Fruit fly (Drosophila melanogaster) whole organism, embryonic: ENCODE results near the gene CG2256.

Experiments
- Bdp1 ChIP-seq: fragments of 200-800 bp; sonication (Bioruptor generic); optimal IDR thresholded peaks from 3 replicates; lab custom pipeline; 2016; ENCODE audit warnings: missing biosample characterization, missing genetic modification characterization
- CG10274 ChIP-seq: fragments of 200-800 bp; sonication (Bioruptor generic); optimal IDR thresholded peaks from 3 replicates; lab custom pipeline; 2017; ENCODE audit warnings: missing biosample characterization, mild to moderate bottlenecking, missing genetic modification characterization
- CG10654 ChIP-seq: fragments of 200-800 bp; sonication (Bioruptor generic); optimal IDR thresholded peaks from 2 replicates; lab custom pipeline; 2016; ENCODE audit warnings: missing biosample characterization, missing genetic modification characterization
- CG11398 ChIP-seq: fragments of 200-800 bp; sonication (Bioruptor generic); optimal IDR thresholded peaks from 2 replicates; lab custom pipeline; 2016; ENCODE audit warnings: missing biosample characterization, missing genetic modification characterization
- CG12769 ChIP-seq: fragments of 200-800 bp; sonication (Bioruptor generic); optimal IDR thresholded peaks from 2 replicates; lab custom pipeline; 2019; ENCODE audit warnings: missing biosample characterization, mild to moderate bottlenecking, missing genetic modification characterization, moderate library complexity
- CG13287 ChIP-seq: fragments of 200-800 bp; sonication (Bioruptor generic); IDR thresholded peaks from 2 replicates; pipeline ENCODE4 v1.3.6; 2022; ENCODE audit warnings: missing biosample characterization, missing genetic modification characterization; ENCODE audit not compliant: partially characterized antibody
- CG14014 ChIP-seq: fragments of 200-800 bp; sonication (Bioruptor generic); IDR thresholded peaks from 2 replicates; pipeline ENCODE4 v1.3.6; 2022; ENCODE audit warnings: missing biosample characterization, missing genetic modification characterization
- CG15011 ChIP-seq: fragments of 200-800 bp; sonication (Bioruptor generic); optimal IDR thresholded peaks from 3 replicates; lab custom pipeline; 2018; ENCODE audit warnings: missing biosample characterization, mild to moderate bottlenecking, missing genetic modification characterization
- CG15269 ChIP-seq: fragments of 200-800 bp; sonication (Bioruptor generic); optimal IDR thresholded peaks from 2 replicates; lab custom pipeline; 2018; ENCODE audit warnings: missing biosample characterization, mild to moderate bottlenecking, missing genetic modification characterization, moderate library complexity
- CG15514 ChIP-seq: fragments of 200-800 bp; sonication (Bioruptor generic); optimal IDR thresholded peaks from 3 replicates; lab custom pipeline; 2017; ENCODE audit warnings: missing biosample characterization, missing genetic modification characterization, mild to moderate bottlenecking, moderate library complexity, missing genetic modification reagents
- CG16863 ChIP-seq: fragments of 200-800 bp; sonication (Bioruptor generic); optimal IDR thresholded peaks from 3 replicates; lab custom pipeline; 2016; ENCODE audit warnings: missing biosample characterization, missing genetic modification characterization
- CG17568 ChIP-seq: fragments of 200-800 bp; sonication (Bioruptor generic); optimal IDR thresholded peaks from 2 replicates; lab custom pipeline; 2018; ENCODE audit warnings: missing biosample characterization, mild to moderate bottlenecking, missing genetic modification characterization, moderate library complexity
- CG18011 ChIP-seq: fragments of 200-800 bp; sonication (Bioruptor generic); optimal IDR thresholded peaks from 2 replicates; lab custom pipeline; 2017; ENCODE audit warnings: missing biosample characterization, missing genetic modification characterization, mild to moderate bottlenecking, moderate library complexity, missing genotype
- CG2116 ChIP-seq: fragments of 200-800 bp; sonication (Bioruptor generic); optimal IDR thresholded peaks from 3 replicates; lab custom pipeline; 2018; ENCODE audit warnings: missing biosample characterization, mild to moderate bottlenecking, missing genetic modification characterization
- CG2129 ChIP-seq: fragments of 200-800 bp; sonication (Bioruptor generic); IDR thresholded peaks from 2 replicates; pipeline ENCODE4 v1.3.6; 2022; ENCODE audit warnings: missing biosample characterization, missing genetic modification characterization; ENCODE audit not compliant: partially characterized antibody
- CG31388 ChIP-seq: fragments of 200-800 bp; sonication (Bioruptor generic); optimal IDR thresholded peaks from 2 replicates; lab custom pipeline; 2016; ENCODE audit warnings: missing biosample characterization, missing genetic modification characterization
- CG43689 ChIP-seq: fragments of 200-800 bp; sonication (Bioruptor generic); IDR thresholded peaks from 2 replicates; pipeline ENCODE4 v1.3.6; 2022; ENCODE audit warnings: missing biosample characterization, missing genetic modification characterization
- CG6689 ChIP-seq: fragments of 200-800 bp; sonication (Bioruptor generic); IDR thresholded peaks from 2 replicates; pipeline ENCODE4 v1.3.6; 2022; ENCODE audit warnings: missing biosample characterization, missing genetic modification characterization
- CG6765 ChIP-seq: fragments of 200-800 bp; sonication (Bioruptor generic); optimal IDR thresholded peaks from 3 replicates; lab custom pipeline; 2017; ENCODE audit warnings: missing biosample characterization, mild to moderate bottlenecking, missing genetic modification characterization
- CG7786 ChIP-seq: fragments of 200-800 bp; sonication (Bioruptor generic); optimal IDR thresholded peaks from 2 replicates; lab custom pipeline; 2016; ENCODE audit warnings: missing biosample characterization, missing genetic modification characterization
- CG8388 ChIP-seq: fragments of 200-800 bp; sonication (Bioruptor generic); optimal IDR thresholded peaks from 2 replicates; lab custom pipeline; 2019; ENCODE audit warnings: missing biosample characterization, mild to moderate bottlenecking, missing genetic modification characterization, moderate library complexity
- Chrac-16 ChIP-seq: fragments of 200-800 bp; sonication (Bioruptor generic); optimal IDR thresholded peaks from 3 replicates; lab custom pipeline; 2016; ENCODE audit warnings: missing biosample characterization, missing genetic modification characterization
- D19B ChIP-seq: fragments of 200-800 bp; sonication (Bioruptor generic); optimal IDR thresholded peaks from 2 replicates; lab custom pipeline; 2017; ENCODE audit warnings: missing biosample characterization, mild to moderate bottlenecking, missing genetic modification characterization
- Deaf1 ChIP-seq: fragments of 200-800 bp; optimal IDR thresholded peaks from 3 replicates; lab custom pipeline; 2019; ENCODE audit warnings: missing biosample characterization, mild to moderate bottlenecking, missing genetic modification characterization, moderate library complexity
- Ets65A ChIP-seq: fragments of 200-800 bp; sonication (Bioruptor generic); peaks from one replicate; lab custom pipeline; 2016; ENCODE audit warnings: missing biosample characterization, missing genetic modification characterization
- Hr51 ChIP-seq, 2 experiments: fragments of 200-800 bp; sonication (Bioruptor generic); optimal IDR thresholded peaks; 2 replicates in 1 of 2; 3 replicates in 1 of 2; lab custom pipeline; 2016 to 2018; ENCODE audit warnings: missing biosample characterization in 2 of 2, missing genetic modification characterization in 2 of 2, mild to moderate bottlenecking in 1 of 2, moderate library complexity in 1 of 2
- Kr ChIP-seq: fragments of 200-800 bp; sonication (Bioruptor generic); optimal IDR thresholded peaks from 2 replicates; lab custom pipeline; 2017; ENCODE audit warnings: missing biosample characterization, mild to moderate bottlenecking, missing genetic modification characterization
- Mrtf ChIP-seq: fragments of 200-800 bp; sonication (Bioruptor generic); IDR thresholded peaks from 3 replicates; pipeline ENCODE4 v1.3.6; 2022; ENCODE audit warnings: missing biosample characterization, missing genetic modification characterization
- NC2β ChIP-seq: fragments of 200-800 bp; sonication (Bioruptor generic); optimal IDR thresholded peaks from 2 replicates; lab custom pipeline; 2016; ENCODE audit warnings: missing biosample characterization, missing genetic modification characterization
- ac ChIP-seq: fragments of 200-800 bp; sonication (Bioruptor generic); optimal IDR thresholded peaks from 3 replicates; lab custom pipeline; 2017; ENCODE audit warnings: missing biosample characterization, mild to moderate bottlenecking, missing genetic modification characterization
- al ChIP-seq: fragments of 200-800 bp; sonication (Bioruptor generic); IDR thresholded peaks from 2 replicates; pipeline ENCODE4 v1.3.6; 2022; ENCODE audit warnings: missing biosample characterization, missing genetic modification characterization
- ap ChIP-seq: fragments of 200-800 bp; sonication (Bioruptor generic); IDR thresholded peaks from 2 replicates; pipeline ENCODE4 v1.3.6; 2022; ENCODE audit warnings: missing biosample characterization, missing genetic modification characterization
- bsh ChIP-seq, 2 experiments: fragments of 200-800 bp; sonication (Bioruptor generic); optimal IDR thresholded peaks; 2 replicates each; lab custom pipeline; 2017 to 2018; ENCODE audit warnings: mild to moderate bottlenecking in 2 of 2, missing biosample characterization in 2 of 2, missing genetic modification characterization in 2 of 2, moderate library complexity in 1 of 2
- cad ChIP-seq: fragments of >200 bp; optimal IDR thresholded peaks from 2 replicates; lab custom pipeline; 2017; ENCODE audit warnings: missing biosample characterization, missing genetic modification characterization
- chif ChIP-seq, 2 experiments: fragments of 200-800 bp; sonication (Bioruptor generic); optimal IDR thresholded peaks; 3 replicates each; lab custom pipeline; 2016; ENCODE audit warnings: missing biosample characterization in 2 of 2, missing genetic modification characterization in 2 of 2
- chm ChIP-seq: fragments of 200-800 bp; sonication (Bioruptor generic); IDR thresholded peaks from 2 replicates; pipeline ENCODE4 v1.3.6; 2022; ENCODE audit warnings: missing biosample characterization, missing genetic modification characterization
- dmrt11E ChIP-seq: fragments of 200-800 bp; sonication (Bioruptor generic); optimal IDR thresholded peaks from 3 replicates; lab custom pipeline; 2018; ENCODE audit warnings: missing biosample characterization, mild to moderate bottlenecking, missing genetic modification characterization, moderate library complexity
- en ChIP-seq: fragments of 200-800 bp; sonication (Bioruptor generic); optimal IDR thresholded peaks from 2 replicates; lab custom pipeline; 2016; ENCODE audit warnings: missing biosample characterization, missing genetic modification characterization
- fd102C ChIP-seq: fragments of 200-800 bp; sonication (Bioruptor generic); optimal IDR thresholded peaks from 2 replicates; lab custom pipeline; 2018; ENCODE audit warnings: missing biosample characterization, mild to moderate bottlenecking, missing genetic modification characterization, moderate library complexity
- gce ChIP-seq: fragments of 200-800 bp; sonication (Bioruptor generic); IDR thresholded peaks from 3 replicates; pipeline ENCODE4 v1.3.6; 2022; ENCODE audit warnings: missing biosample characterization, missing genetic modification characterization
- knrl ChIP-seq: fragments of 200-800 bp; sonication (Bioruptor generic); IDR thresholded peaks from 3 replicates; pipeline ENCODE4 v1.3.6; 2022; ENCODE audit warnings: missing biosample characterization, missing genetic modification characterization; ENCODE audit not compliant: partially characterized antibody
- lola ChIP-seq, 3 experiments: fragments of >200 bp in 2 of 3; fragments of 200-800 bp in 1 of 3; sonication (Bioruptor generic) in 1 of 3; optimal IDR thresholded peaks; 2 replicates each; lab custom pipeline; 2017 to 2019; ENCODE audit warnings: missing biosample characterization in 3 of 3, missing genetic modification characterization in 3 of 3, mild to moderate bottlenecking in 1 of 3, moderate library complexity in 1 of 3
- pros ChIP-seq: fragments of 200-800 bp; sonication (Bioruptor generic); optimal IDR thresholded peaks from 3 replicates; lab custom pipeline; 2019; ENCODE audit warnings: missing biosample characterization, mild to moderate bottlenecking, missing genetic modification characterization, moderate library complexity
- schlank ChIP-seq: fragments of 200-800 bp; sonication (Bioruptor generic); optimal IDR thresholded peaks from 2 replicates; lab custom pipeline; 2018; ENCODE audit warnings: missing biosample characterization, mild to moderate bottlenecking, missing genetic modification characterization
- slou ChIP-seq: fragments of 200-800 bp; sonication (Bioruptor generic); optimal IDR thresholded peaks from 3 replicates; lab custom pipeline; 2016; ENCODE audit warnings: missing biosample characterization, missing genetic modification characterization
- tin ChIP-seq: fragments of 200-800 bp; sonication (Bioruptor generic); optimal IDR thresholded peaks from 3 replicates; lab custom pipeline; 2016; ENCODE audit warnings: missing biosample characterization, missing genetic modification characterization
- wek ChIP-seq: fragments of 200-800 bp; sonication (Bioruptor generic); optimal IDR thresholded peaks from 3 replicates; lab custom pipeline; 2018; ENCODE audit warnings: missing biosample characterization, mild to moderate bottlenecking, missing genetic modification characterization, moderate library complexity
- wor ChIP-seq: fragments of 200-800 bp; sonication (Bioruptor generic); IDR thresholded peaks from 2 replicates; pipeline ENCODE4 v1.3.6; 2022; ENCODE audit warnings: missing biosample characterization, missing genetic modification characterization

Gene CG2256

DNA sequence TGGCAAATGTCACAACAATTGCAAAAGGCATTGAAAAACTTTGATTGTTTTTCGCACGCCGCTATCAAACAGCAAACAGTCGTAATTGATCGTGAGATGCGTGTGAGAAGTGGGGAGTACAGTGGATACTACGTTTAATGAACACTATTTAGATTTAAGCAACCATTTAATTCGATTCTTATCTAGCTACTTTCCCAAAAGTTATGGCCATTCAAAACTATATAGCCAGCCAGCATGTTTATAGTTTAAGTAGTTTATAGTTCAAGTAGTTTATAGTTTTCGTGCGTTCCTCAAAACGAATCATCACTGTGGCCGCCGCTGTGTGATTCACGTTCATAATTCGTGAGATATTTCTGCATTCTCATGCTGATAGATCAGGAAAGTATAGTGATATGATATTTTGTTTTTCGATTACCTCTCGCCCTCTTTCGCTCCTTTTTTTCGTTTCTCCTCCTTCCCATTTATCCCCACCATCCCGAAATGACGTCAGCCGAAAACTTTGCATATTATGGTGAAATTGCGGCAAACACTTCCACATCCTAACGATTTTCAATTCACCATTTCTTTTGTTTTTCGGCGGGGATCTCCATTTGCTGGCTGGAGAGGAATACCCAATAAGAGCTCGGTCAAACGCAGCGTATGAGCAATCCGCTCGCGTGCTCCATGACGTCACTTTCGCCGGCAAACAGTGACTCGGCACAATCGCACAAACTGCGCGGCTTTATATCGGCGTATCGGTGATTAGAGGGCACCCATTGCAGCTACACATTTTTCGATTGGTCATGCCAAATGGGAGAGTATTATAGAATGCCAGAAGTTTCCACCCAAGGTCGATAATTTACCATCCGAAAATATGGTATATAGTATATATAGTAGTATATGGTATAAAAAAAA lies 26.6 kb upstream of the CG2256 start (continued):
- TF ChIP-seq CG6689 (GFP tag; lab: Robert Waterston, UW) (0 out of 2 replicates have a peak, but pooled peaks have one; percentile 18), Chrac-16 (GFP tag; lab: Kevin White, UChicago) (peak; percentile 23), CG2116 (GFP tag; lab: Kevin White, UChicago) (no peak), slou (GFP tag; lab: Kevin White, UChicago) (no peak), CG15514 (GFP tag; lab: Kevin White, UChicago) (peak; percentile 67), chif (GFP tag; optimal IDR thresholded peaks at IDR 0.05; lab: Kevin White, UChicago) (peak in 1 of 2 experiments; percentile 5), CG2129 (no peak), NC2β (GFP tag; lab: Kevin White, UChicago) (no peak), CG10654 (no peak), CG8388 (peak; percentile 1), knrl (GFP tag; lab: Robert Waterston, UW) (no peak), chm (GFP tag; lab: Robert Waterston, UW) (no peak), CG31388 (GFP tag; lab: Kevin White, UChicago) (no peak), Kr (GFP tag; lab: Kevin White, UChicago) (no peak), wor (GFP tag; lab: Robert Waterston, UW) (no peak), schlank (peak; percentile 89), CG43689 (GFP tag; lab: Robert Waterston, UW) (no peak), dmrt11E (tag; lab: Kevin White, UChicago) (no peak), ap (GFP tag; lab: Robert Waterston, UW) (no peak), D19B (GFP tag; lab: Kevin White, UChicago) (peak; percentile 20), lola (GFP tag; optimal IDR thresholded peaks at IDR 0.05; lab: Kevin White, UChicago) (no peak), pros (GFP tag; lab: Kevin White, UChicago) (no peak), cad (GFP tag; lab: Kevin White, UChicago) (no peak), fd102C (GFP tag; lab: Kevin White, UChicago) (no peak), al (GFP tag; lab: Robert Waterston, UW) (peak; percentile 63; the same call in 1 of the 2 replicates), Deaf1 (peak; percentile 14), CG6765 (no peak), bsh (GFP tag; optimal IDR thresholded peaks at IDR 0.05; lab: Kevin White, UChicago) (peak in 1 of 2 experiments; percentile 18), CG15269 (tag; lab: Kevin White, UChicago) (peak; percentile 80), CG13287 (GFP tag; lab: Robert Waterston, UW) (no peak), gce (GFP tag; lab: Robert Waterston, UW) (no peak), Bdp1 (GFP tag; lab: Kevin White, UChicago) (no peak), CG14014 (peak; percentile 71), Hr51 (GFP tag; optimal IDR thresholded peaks at IDR 0.05; lab: Kevin White, UChicago) (peak in 1 of 2 experiments; percentile 66), en (GFP tag; lab: Kevin White, UChicago) (no peak), CG12769 (peak; percentile 91), CG7786 (GFP tag; lab: Kevin White, UChicago) (peak; percentile 69), Mrtf (GFP tag; lab: Robert Waterston, UW) (0 out of 3 replicates have a peak, but pooled peaks have one; percentile 29), ac (GFP tag; lab: Kevin White, UChicago) (no peak), CG17568 (GFP tag; lab: Kevin White, UChicago) (peak; percentile 2), CG16863 (peak; percentile 40), tin (GFP tag; lab: Kevin White, UChicago) (no peak), CG10274 (GFP tag; lab: Kevin White, UChicago) (peak; percentile 38), CG11398 (GFP tag; lab: Kevin White, UChicago) (no peak), Ets65A (GFP tag; lab: Kevin White, UChicago) (peak; percentile 84), wek (GFP tag; lab: Kevin White, UChicago) (no peak), CG18011 (GFP tag; lab: Kevin White, UChicago) (peak; percentile 48), CG15011 (GFP tag; lab: Kevin White, UChicago) (peak; percentile 43)
